Worm (Caenorhabditis elegans): ENCODE results near the gene T03G6.1.

Gene T03G6.1

DNA sequence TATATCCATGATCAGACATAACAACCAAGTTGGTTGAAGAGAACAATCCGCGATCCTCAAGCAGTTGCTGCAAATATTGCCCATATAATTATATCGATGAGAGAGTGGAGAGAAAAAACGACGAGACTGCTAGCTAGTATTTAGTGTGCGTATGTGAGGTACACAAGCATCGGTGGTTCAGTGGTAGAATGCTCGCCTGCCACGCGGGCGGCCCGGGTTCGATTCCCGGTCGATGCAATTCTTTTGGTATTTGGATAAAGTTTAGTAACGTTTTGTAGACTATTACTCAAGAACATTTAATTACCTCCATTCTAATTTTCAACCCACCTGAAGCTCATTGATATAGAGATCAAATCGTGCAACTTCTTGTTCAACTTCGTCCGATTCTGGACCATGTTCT, 5.0 kb downstream of the T03G6.1 start:
- no peak for TF ChIP-seq ceh-90 (tag; optimal IDR thresholded peaks at IDR 0.05)
- TF ChIP-seq unc-30 (tag; optimal IDR thresholded peaks at IDR 0.05) = no peak
- no peak for TF ChIP-seq ceh-8 (GFP tag; optimal IDR thresholded peaks at IDR 0.05)
- TF ChIP-seq zag-1 (tag; optimal IDR thresholded peaks at IDR 0.05) = no peak
- no peak for TF ChIP-seq nhr-84 (tag; optimal IDR thresholded peaks at IDR 0.05)
- TF ChIP-seq nhr-19 (GFP tag; conservative IDR thresholded peaks at IDR 0.05) = peak; percentile 75
- TF ChIP-seq pag-3 (tag; optimal IDR thresholded peaks at IDR 0.05; ENCODE audit: borderline replicate concordance, insufficient read depth) = no peak
- TF ChIP-seq irx-1 (tag; optimal IDR thresholded peaks at IDR 0.05) = peak; percentile 6
- TF ChIP-seq nhr-85 (tag) = peak; percentile 67
- TF ChIP-seq efl-3 (GFP tag; optimal IDR thresholded peaks at IDR 0.05) = no peak
- TF ChIP-seq sptf-1 (tag; optimal IDR thresholded peaks at IDR 0.05) = no peak
- no peak for TF ChIP-seq F16B12.6 (tag; optimal IDR thresholded peaks at IDR 0.05)
- TF ChIP-seq pqm-1 (tag; optimal IDR thresholded peaks at IDR 0.05) = no peak
- peak; percentile 38 for TF ChIP-seq nhr-77 (tag; optimal IDR thresholded peaks at IDR 0.05)
- no peak for TF ChIP-seq tlp-1 (tag; optimal IDR thresholded peaks at IDR 0.05)
- TF ChIP-seq egl-13 (tag; optimal IDR thresholded peaks at IDR 0.05) = peak; percentile 32
- TF ChIP-seq ets-5 (GFP tag; IDR thresholded peaks at IDR 0.05) = no peak
- TF ChIP-seq mab-9 (GFP tag; IDR thresholded peaks at IDR 0.05) = no peak
- no peak for TF ChIP-seq nhr-76 (tag; optimal IDR thresholded peaks at IDR 0.05)
- TF ChIP-seq nhr-47 (tag; optimal IDR thresholded peaks at IDR 0.05) = peak; percentile 83
- TF ChIP-seq lin-15B (tag; optimal IDR thresholded peaks at IDR 0.05) = no peak
- TF ChIP-seq lin-13 (GFP tag; optimal IDR thresholded peaks at IDR 0.05) = peak; percentile 39
- TF ChIP-seq pax-3 (tag; optimal IDR thresholded peaks at IDR 0.05) = peak; percentile 52
- peak; percentile 63 for TF ChIP-seq rnt-1 (tag; optimal IDR thresholded peaks at IDR 0.05)
- no peak for TF ChIP-seq C04F5.9 (tag; optimal IDR thresholded peaks at IDR 0.05)
- no peak for TF ChIP-seq zip-4 (GFP tag; optimal IDR thresholded peaks at IDR 0.05)
- no peak for TF ChIP-seq nhr-12 (tag; optimal IDR thresholded peaks at IDR 0.05)
- TF ChIP-seq lin-14 (GFP tag; optimal IDR thresholded peaks at IDR 0.05) = peak; percentile 72
- no peak for TF ChIP-seq fkh-4 (tag; optimal IDR thresholded peaks at IDR 0.05; ENCODE audit: borderline replicate concordance)
- TF ChIP-seq dsc-1 (tag; optimal IDR thresholded peaks at IDR 0.05) = peak; percentile 79
- no peak for TF ChIP-seq ceh-63 (GFP tag; optimal IDR thresholded peaks at IDR 0.05)
- peak; percentile 30 to 70 for TF ChIP-seq lin-35 (GFP tag; optimal IDR thresholded peaks at IDR 0.05)
- 0 out of 2 replicates have a peak, but pooled peaks have one; percentile 31 for TF ChIP-seq grh-1 (GFP tag; IDR thresholded peaks at IDR 0.05)
- no peak for TF ChIP-seq unc-62 (GFP tag; optimal IDR thresholded peaks at IDR 0.05)
- no peak for TF ChIP-seq ces-1 (GFP tag; optimal IDR thresholded peaks at IDR 0.05)
- no peak for TF ChIP-seq aha-1 (tag; optimal IDR thresholded peaks at IDR 0.05)
- peak; percentile 25 for TF ChIP-seq jun-1 (tag; optimal IDR thresholded peaks at IDR 0.05)
- TF ChIP-seq ama-1 (optimal IDR thresholded peaks at IDR 0.05) = no peak
- TF ChIP-seq elt-3 (tag; optimal IDR thresholded peaks at IDR 0.05) = peak in 2 of 6 experiments; percentile 0 to 15
- TF ChIP-seq nhr-11 (tag; optimal IDR thresholded peaks at IDR 0.05) = no peak
- TF ChIP-seq unc-98 (GFP tag; IDR thresholded peaks at IDR 0.05) = no peak
- TF ChIP-seq egl-27 (tag; optimal IDR thresholded peaks at IDR 0.05) = no peak
- TF ChIP-seq nhr-71 (tag; optimal IDR thresholded peaks at IDR 0.05) = peak; percentile 78
- no peak for TF ChIP-seq mep-1 (tag; optimal IDR thresholded peaks at IDR 0.05)
- TF ChIP-seq sup-37 (GFP tag; optimal IDR thresholded peaks at IDR 0.05) = no peak
- peak; percentile 32 for TF ChIP-seq elt-2 (tag; optimal IDR thresholded peaks at IDR 0.05)
- peak; percentile 1 to 21 for TF ChIP-seq efl-1 (optimal IDR thresholded peaks at IDR 0.05)
- TF ChIP-seq efl-1 (GFP tag; optimal IDR thresholded peaks at IDR 0.05 in 1 of 2) = peak in 1 of 2 experiments; percentile 93
- TF ChIP-seq isw-1 (GFP tag; IDR thresholded peaks at IDR 0.05) = no peak
- peak; percentile 78 for TF ChIP-seq nhr-20 (tag; optimal IDR thresholded peaks at IDR 0.05)
- TF ChIP-seq fkh-8 (tag; optimal IDR thresholded peaks at IDR 0.05) = peak; percentile 74
- TF ChIP-seq skn-1 (tag; optimal IDR thresholded peaks at IDR 0.05) = peak; percentile 91
- TF ChIP-seq nhr-237 (tag; optimal IDR thresholded peaks at IDR 0.05) = no peak
- no peak for TF ChIP-seq ztf-4 (tag; optimal IDR thresholded peaks at IDR 0.05)
